Fruit fly (Drosophila melanogaster) whole organism, larva: ENCODE results near the gene sol.

Experiments used
- noc ChIP-seq: fragments of 200-800 bp; sonication (Bioruptor generic); optimal IDR thresholded peaks from 3 replicates; lab custom pipeline; 2019; ENCODE audit warnings: missing biosample characterization, mild to moderate bottlenecking, missing genetic modification characterization, moderate library complexity

Gene sol

DNA sequence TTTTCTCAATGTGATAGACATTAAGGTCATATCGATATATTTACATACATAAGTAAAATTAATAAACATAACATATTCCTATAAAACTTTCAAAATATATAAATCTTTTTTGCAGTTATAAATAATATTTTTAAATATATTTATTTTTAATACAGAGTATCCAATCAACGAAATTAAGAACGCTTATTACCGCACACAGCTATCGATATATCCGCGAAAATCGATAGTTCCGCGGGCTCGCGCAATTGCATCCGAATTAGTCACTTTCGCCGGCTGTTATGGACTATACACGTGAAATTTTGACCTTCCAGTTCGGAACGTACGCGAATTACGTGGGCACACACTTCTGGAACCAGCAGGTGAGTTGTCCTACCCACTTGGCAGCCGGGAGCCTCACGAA is 38.7 kb downstream of the sol start, which contains the start of gene mst:
mst (plus strand) TSS at position 244 of the 400 bp plus-strand sequence.
- no peak for TF ChIP-seq noc (tag; lab: Kevin White, UChicago)

DNA sequence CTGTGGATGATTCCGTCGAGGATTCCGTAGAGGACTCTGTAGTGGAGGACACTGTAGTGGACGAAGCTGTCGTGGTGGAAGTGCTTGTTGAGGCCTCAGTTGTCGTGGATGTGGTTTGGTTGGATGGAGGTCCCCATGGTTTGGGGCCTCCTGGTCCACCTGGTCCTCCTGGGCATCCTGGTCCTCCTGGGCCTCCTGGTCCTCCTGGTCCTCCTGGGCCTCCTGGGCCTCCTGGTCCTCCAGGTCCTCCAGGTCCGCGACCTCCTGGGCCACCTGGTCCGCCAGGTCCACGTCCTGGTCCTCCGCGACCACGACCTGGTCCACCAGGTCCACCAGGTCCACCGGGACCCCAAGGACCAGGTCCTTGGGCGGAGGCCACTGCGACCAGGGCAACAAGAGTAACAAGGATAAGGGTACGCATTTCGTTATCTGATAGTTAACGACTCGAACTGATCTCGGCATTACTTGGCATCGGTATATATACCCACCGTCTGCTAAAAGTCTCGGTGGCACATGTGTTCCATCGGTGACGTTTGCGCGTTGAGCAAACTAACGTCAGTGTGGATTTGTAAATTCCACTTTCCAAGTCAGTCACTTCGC is 46.9 kb downstream of the sol start, which contains the start of gene lcs:
lcs (minus strand) TSS at position 457 of the 600 bp plus-strand sequence.
- no peak for TF ChIP-seq noc (tag; lab: Kevin White, UChicago)

DNA sequence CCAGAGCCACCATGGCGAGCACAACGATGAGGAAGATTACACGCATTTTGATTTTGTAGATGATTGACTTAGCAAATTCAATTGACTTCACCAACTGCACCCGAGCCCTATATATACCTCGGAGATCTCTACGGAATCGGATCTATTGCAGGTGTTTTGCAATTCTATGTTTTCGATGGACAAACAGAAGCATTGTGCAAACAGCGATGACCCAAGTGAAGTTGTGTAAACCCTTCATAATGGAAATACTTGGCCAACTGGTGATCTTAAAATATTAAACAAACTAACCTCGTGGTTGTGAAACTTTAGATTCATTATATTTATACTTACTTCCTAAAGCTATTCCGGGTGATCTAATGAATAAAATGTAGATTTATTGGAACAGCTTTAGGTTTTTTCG is 52.6 kb downstream of the sol start, which contains the start of gene whe:
whe (minus strand) TSS at position 101 of the 400 bp plus-strand sequence.
- no peak for TF ChIP-seq noc (tag; lab: Kevin White, UChicago)
